Worm (Caenorhabditis elegans): ENCODE data around the gene K08F11.1.

DNA sequence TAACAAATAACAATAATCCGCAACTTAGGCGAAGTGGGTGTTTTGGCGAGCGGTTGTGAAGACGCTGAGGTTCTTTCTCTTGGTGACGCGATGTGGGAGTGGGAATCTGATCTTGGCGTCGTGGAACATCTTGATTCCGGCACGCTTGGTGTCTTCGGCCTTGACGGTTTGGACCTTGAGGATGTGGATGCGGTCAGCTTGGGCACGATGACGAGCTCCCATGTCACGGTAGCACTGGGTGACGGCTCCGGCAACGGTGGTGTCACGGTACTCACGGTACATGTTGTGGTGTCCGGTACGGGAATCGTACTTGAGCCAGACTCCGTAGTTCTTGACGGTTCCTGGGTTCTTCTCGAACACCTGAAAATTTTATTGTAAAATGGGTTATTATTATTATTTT, 24.5 kb downstream of the K08F11.1 start:
- TF ChIP-seq flt-1 (GFP tag; IDR thresholded peaks at IDR 0.05) (peak; percentile 56; the same call in 1 of the 2 replicates), ztf-29 (GFP tag; IDR thresholded peaks at IDR 0.05) (no peak), klf-2 (GFP tag; conservative IDR thresholded peaks at IDR 0.05) (no peak), T22C8.4 (GFP tag; IDR thresholded peaks at IDR 0.05) (no peak), ztf-23 (GFP tag; IDR thresholded peaks at IDR 0.05) (0 out of 2 replicates have a peak, but pooled peaks have one; percentile 30)

Measured in whole organism, midembryonic.